Worm (Caenorhabditis elegans): ENCODE data around the gene sdz-20.

The sdz-20 gene

DNA sequence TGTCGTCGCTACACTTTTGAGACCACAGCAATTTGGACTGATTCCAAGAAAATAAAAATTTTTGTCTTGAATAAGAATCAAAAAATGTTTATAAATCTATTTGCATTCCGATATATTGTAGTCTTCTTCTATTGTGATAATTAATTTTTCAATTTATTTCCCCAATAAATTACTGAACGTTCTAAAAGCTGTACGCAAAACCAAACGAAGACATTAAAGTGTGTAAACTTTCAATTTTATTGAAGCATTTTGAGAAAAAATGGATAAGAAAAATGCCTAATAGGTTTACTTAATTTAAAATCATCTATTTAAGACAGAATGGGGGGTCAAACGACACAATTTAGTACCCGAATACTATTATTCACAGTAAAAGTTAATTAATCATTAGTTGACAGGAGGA lies 31.3 kb upstream of the sdz-20 start (continued):
- TF ChIP-seq madf-3 (GFP tag; IDR thresholded peaks at IDR 0.05) (no peak), gei-17 (GFP tag; optimal IDR thresholded peaks at IDR 0.05) (no peak), K12H6.12 (tag; optimal IDR thresholded peaks at IDR 0.05) (no peak), rec-8 (tag; optimal IDR thresholded peaks at IDR 0.05) (no peak), ZK185.1 (tag; optimal IDR thresholded peaks at IDR 0.05; ENCODE audit: poor library complexity, severe bottlenecking) (no peak), cebp-2 (GFP tag; IDR thresholded peaks at IDR 0.05) (no peak), let-526 (GFP tag; IDR thresholded peaks at IDR 0.05) (no peak), aptf-3 (GFP tag; IDR thresholded peaks at IDR 0.05) (no peak), Y53G8AR.9 (GFP tag; conservative IDR thresholded peaks at IDR 0.05) (peak; percentile 67), ets-4 (GFP tag; optimal IDR thresholded peaks at IDR 0.05) (no peak), Y56A3A.18 (GFP tag; IDR thresholded peaks at IDR 0.05) (no peak), ceh-100 (GFP tag; IDR thresholded peaks at IDR 0.05) (no peak), Y95B8A.8 (GFP tag; IDR thresholded peaks at IDR 0.05) (0 out of 2 replicates have a peak, but pooled peaks have one; percentile 59), B0336.3 (GFP tag; IDR thresholded peaks at IDR 0.05) (no peak), hmg-20 (GFP tag; IDR thresholded peaks at IDR 0.05) (no peak), mxl-1 (tag; optimal IDR thresholded peaks at IDR 0.05) (no peak), ztf-28 (GFP tag; IDR thresholded peaks at IDR 0.05) (no peak), dpl-1 (GFP tag; optimal IDR thresholded peaks at IDR 0.05) (no peak), F39B2.1 (GFP tag; IDR thresholded peaks at IDR 0.05) (no peak), B0019.2 (GFP tag; conservative IDR thresholded peaks at IDR 0.05) (no peak), nhr-27 (tag; optimal IDR thresholded peaks at IDR 0.05) (no peak), ztf-26 (tag; optimal IDR thresholded peaks at IDR 0.05) (no peak), egl-44 (GFP tag; IDR thresholded peaks at IDR 0.05) (no peak), let-607 (tag; optimal IDR thresholded peaks at IDR 0.05) (no peak), lin-26 (GFP tag; IDR thresholded peaks at IDR 0.05) (peak; percentile 21; the same call in 1 of the 2 replicates), cebp-1 (GFP tag; IDR thresholded peaks at IDR 0.05) (no peak), cebp-1 (tag; optimal IDR thresholded peaks at IDR 0.05) (peak; percentile 6), tbp1 (GFP tag; optimal IDR thresholded peaks at IDR 0.05) (peak; percentile 6), athp-1 (tag; optimal IDR thresholded peaks at IDR 0.05) (no peak), efl-1 (GFP tag; optimal IDR thresholded peaks at IDR 0.05) (peak; percentile 7), mcd-1 (GFP tag; IDR thresholded peaks at IDR 0.05) (no peak), F22D6.2 (tag; optimal IDR thresholded peaks at IDR 0.05) (no peak), tlf-1 (GFP tag; optimal IDR thresholded peaks at IDR 0.05) (peak; percentile 49), D2030.7 (GFP tag; IDR thresholded peaks at IDR 0.05) (0 out of 2 replicates have a peak, but pooled peaks have one; percentile 43), snpc-4 (GFP tag; optimal IDR thresholded peaks at IDR 0.05) (no peak), snpc-4 (tag; optimal IDR thresholded peaks at IDR 0.05) (no peak), egrh-3 (GFP tag; IDR thresholded peaks at IDR 0.05) (no peak), unc-130 (GFP tag; optimal IDR thresholded peaks at IDR 0.05) (no peak), somi-1 (GFP tag; optimal IDR thresholded peaks at IDR 0.05) (no peak), F57A8.1 (GFP tag; optimal IDR thresholded peaks at IDR 0.05) (no peak), madf-6 (GFP tag; IDR thresholded peaks at IDR 0.05) (peak; percentile 12; the same call in 1 of the 2 replicates), ceh-40 (GFP tag; IDR thresholded peaks at IDR 0.05) (no peak), snpc-1.3 (tag; optimal IDR thresholded peaks at IDR 0.05; ENCODE audit: insufficient read depth) (peak; percentile 48), rpc-1 (optimal IDR thresholded peaks at IDR 0.05) (no peak), rpc-1 (tag; optimal IDR thresholded peaks at IDR 0.05) (no peak), hsf-1 (GFP tag; IDR thresholded peaks at IDR 0.05) (peak; percentile 13; the same call in 1 of the 2 replicates), ztf-25 (GFP tag; IDR thresholded peaks at IDR 0.05) (0 out of 2 replicates have a peak, but pooled peaks have one; percentile 23)

All from whole organism, young adult.